Fruit fly (Drosophila melanogaster): ENCODE data around the gene CG14540.

DNA sequence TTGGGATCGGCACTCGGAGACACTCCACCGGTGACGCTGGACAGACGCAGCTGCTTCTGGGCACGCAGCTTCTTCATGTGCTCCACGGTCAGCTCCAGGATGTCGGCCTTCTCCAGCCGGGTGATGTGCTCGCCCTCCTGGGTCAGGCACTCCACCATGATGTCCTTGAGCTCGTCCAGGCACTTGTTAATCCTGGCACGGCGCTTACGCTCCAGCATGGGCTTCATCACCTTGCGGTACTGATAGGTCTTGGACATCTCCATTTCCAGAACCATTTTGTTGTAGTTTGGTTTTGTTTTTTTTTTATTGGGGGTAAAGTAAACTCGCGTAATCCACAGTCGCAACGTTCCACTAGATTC lies 46.5 kb downstream of the CG14540 start:
- TF ChIP-seq usp (GFP tag; optimal IDR thresholded peaks at IDR 0.05) (no peak), CG8478 (optimal IDR thresholded peaks at IDR 0.05) (no peak)

Data from whole organism.